Worm (Caenorhabditis elegans) whole organism, L3 larva: Measurements from ENCODE around the gene tpst-2.

Source experiments
- R02D3.7 ChIP-seq: fragments of 150-350 bp; optimal IDR thresholded peaks from 2 replicates; lab custom pipeline; 2014; ENCODE audit warnings: missing biosample characterization, missing genetic modification characterization
- ama-1 ChIP-seq: fragments of 150-350 bp; optimal IDR thresholded peaks from 2 replicates; lab custom pipeline; 2018
- daf-12 ChIP-seq: fragments of 150-350 bp; optimal IDR thresholded peaks from 2 replicates; lab custom pipeline; 2014; ENCODE audit warnings: missing biosample characterization, missing genetic modification reagents, missing genetic modification characterization
- nhr-237 ChIP-seq: fragments of 150-350 bp; optimal IDR thresholded peaks from 2 replicates; lab custom pipeline; 2014; ENCODE audit warnings: missing biosample characterization, missing genetic modification characterization
- unc-62 ChIP-seq: fragments of 150-350 bp; sonication (generic microtip); optimal IDR thresholded peaks from 4 replicates; lab custom pipeline; 2014; ENCODE audit warnings: missing biosample characterization, missing genetic modification reagents, missing genetic modification characterization
- ztf-11 ChIP-seq: fragments of 150-350 bp; optimal IDR thresholded peaks from 2 replicates; lab custom pipeline; 2014; ENCODE audit warnings: missing biosample characterization, missing genetic modification characterization

ce11 chrIII:762508-762907 is 8.6 kb upstream of the tpst-2 start:
- TF ChIP-seq R02D3.7 (tag; lab: Kevin White, UChicago) (no peak), nhr-237 (tag; lab: Kevin White, UChicago) (no peak), ama-1 (no peak), ztf-11 (no peak), daf-12 (tag; lab: Kevin White, UChicago) (no peak), unc-62 (GFP tag; lab: Kevin White, UChicago) (no peak)
